Fruit fly (Drosophila melanogaster): ENCODE results near the gene CG15546.
A peak's percentile ranks its signal among the peaks of the same experiment; 100 is the strongest.

Gene CG15546

DNA sequence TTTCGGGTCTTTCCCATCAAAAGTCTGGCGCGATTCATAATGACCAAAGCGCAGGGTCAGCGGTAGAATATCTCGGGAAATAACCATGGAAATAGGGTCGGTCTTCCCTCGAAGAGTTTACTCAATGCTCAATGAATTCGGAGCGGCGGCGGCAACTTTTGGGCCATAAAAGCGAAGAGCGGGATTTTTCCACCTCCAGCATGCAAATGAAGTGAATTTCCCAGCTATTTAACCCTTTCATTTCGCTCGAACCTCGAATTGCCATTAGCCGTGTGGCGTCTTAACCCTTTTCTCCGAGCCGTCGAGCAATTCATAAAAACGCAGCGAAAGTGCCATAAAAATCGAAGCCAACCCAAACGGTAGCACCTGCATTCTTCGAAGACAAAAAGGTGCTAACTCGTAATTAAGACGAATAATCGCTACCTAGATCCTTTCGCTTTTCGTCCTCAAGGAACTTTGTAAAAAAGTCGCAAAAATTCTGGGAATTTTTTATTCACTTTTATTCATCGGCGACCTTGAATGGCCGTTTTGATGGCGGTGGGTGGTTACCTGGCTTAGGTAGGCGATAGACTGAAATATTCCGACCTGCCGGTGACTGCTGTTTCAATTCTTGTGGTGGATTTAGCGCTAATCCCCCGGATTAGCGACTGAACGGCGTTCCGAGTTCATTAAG lies 26.4 kb downstream of the CG15546 start (continued):
- TF ChIP-seq jigr1 (GFP tag; IDR thresholded peaks at IDR 0.05) (no peak), pb (GFP tag; optimal IDR thresholded peaks at IDR 0.05) (no peak), CG31441 (GFP tag; IDR thresholded peaks at IDR 0.05) (no peak), unpg (GFP tag; optimal IDR thresholded peaks at IDR 0.05) (no peak), CG14441 (GFP tag; IDR thresholded peaks at IDR 0.05) (no peak), Nf-YB (GFP tag; optimal IDR thresholded peaks at IDR 0.05) (no peak), CG8388 (GFP tag; optimal IDR thresholded peaks at IDR 0.05) (no peak), CG16815 (GFP tag; optimal IDR thresholded peaks at IDR 0.05) (no peak), gsb (GFP tag; IDR thresholded peaks at IDR 0.05) (no peak), Hr78 (GFP tag; optimal IDR thresholded peaks at IDR 0.05) (no peak), D (optimal IDR thresholded peaks at IDR 0.05) (peak; percentile 12), D (GFP tag; optimal IDR thresholded peaks at IDR 0.05) (no peak), YL-1 (GFP tag; optimal IDR thresholded peaks at IDR 0.05) (no peak), CG13424 (tag; optimal IDR thresholded peaks at IDR 0.05) (no peak), nerfin-2 (GFP tag; IDR thresholded peaks at IDR 0.05; ENCODE audit: partially characterized antibody) (no peak), Kr (GFP tag; optimal IDR thresholded peaks at IDR 0.05) (peak; percentile 52), slou (GFP tag; optimal IDR thresholded peaks at IDR 0.05) (no peak), CG18011 (GFP tag; optimal IDR thresholded peaks at IDR 0.05) (no peak), dan (GFP tag; IDR thresholded peaks at IDR 0.05) (no peak), fu2 (GFP tag; optimal IDR thresholded peaks at IDR 0.05) (no peak), Nf-YA (GFP tag; IDR thresholded peaks at IDR 0.05) (no peak), insv (GFP tag; optimal IDR thresholded peaks at IDR 0.05) (no peak), ase (GFP tag; IDR thresholded peaks at IDR 0.05) (no peak), B-H2 (GFP tag; optimal IDR thresholded peaks at IDR 0.05) (no peak), nmo (GFP tag; optimal IDR thresholded peaks at IDR 0.05) (no peak), Hr3 (GFP tag; optimal IDR thresholded peaks at IDR 0.05) (no peak), unc-4 (GFP tag; IDR thresholded peaks at IDR 0.05; ENCODE audit: partially characterized antibody) (no peak), wor (GFP tag; IDR thresholded peaks at IDR 0.05) (no peak)

DNA sequence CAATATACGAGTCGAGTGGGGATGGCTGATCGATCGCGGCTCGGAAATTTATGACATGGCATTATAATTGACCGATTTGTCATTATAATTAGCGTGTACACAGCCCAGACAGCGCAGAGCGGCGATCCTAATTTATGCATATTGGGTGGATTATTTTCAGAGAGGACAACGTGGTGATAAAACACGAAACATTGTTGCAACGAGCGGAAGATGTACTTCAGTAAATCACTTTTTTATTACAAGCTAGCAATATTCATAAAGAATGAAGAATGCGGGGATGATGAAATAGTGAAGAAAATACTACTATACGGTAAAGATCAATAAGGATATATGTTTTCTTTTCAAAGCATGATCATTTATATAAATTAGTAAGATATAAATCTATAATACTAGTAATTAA lies 31.6 kb downstream of the CG15546 start:
- TF ChIP-seq aop (GFP tag; IDR thresholded peaks at IDR 0.05) (no peak), Taf1 (GFP tag; IDR thresholded peaks at IDR 0.05) (no peak), Chrac-16 (GFP tag; optimal IDR thresholded peaks at IDR 0.05) (no peak), sc (optimal IDR thresholded peaks at IDR 0.05) (no peak), sc (GFP tag; optimal IDR thresholded peaks at IDR 0.05) (no peak)

DNA sequence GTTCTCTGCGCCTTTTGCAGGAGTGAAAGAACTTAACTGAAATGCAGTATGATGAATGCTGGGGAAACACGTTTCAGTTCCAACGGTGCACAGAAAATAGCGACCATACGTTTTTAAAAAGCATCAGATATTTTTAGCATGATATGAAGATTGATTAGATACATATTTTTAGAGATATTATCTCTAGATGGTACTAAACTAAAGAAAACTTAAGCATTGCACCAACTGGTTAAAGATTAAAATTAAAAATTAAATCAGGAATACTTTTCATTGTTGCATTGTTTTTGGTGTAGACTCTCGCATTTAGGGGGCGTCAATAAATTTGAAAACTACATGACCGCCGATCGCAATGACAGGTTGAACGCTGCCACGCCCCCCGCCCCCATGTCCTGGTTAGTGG lies 32.3 kb downstream of the CG15546 start:
- TF ChIP-seq CG12391 (tag; optimal IDR thresholded peaks at IDR 0.05) (no peak), Ets65A (GFP tag) (peak; percentile 69)

DNA sequence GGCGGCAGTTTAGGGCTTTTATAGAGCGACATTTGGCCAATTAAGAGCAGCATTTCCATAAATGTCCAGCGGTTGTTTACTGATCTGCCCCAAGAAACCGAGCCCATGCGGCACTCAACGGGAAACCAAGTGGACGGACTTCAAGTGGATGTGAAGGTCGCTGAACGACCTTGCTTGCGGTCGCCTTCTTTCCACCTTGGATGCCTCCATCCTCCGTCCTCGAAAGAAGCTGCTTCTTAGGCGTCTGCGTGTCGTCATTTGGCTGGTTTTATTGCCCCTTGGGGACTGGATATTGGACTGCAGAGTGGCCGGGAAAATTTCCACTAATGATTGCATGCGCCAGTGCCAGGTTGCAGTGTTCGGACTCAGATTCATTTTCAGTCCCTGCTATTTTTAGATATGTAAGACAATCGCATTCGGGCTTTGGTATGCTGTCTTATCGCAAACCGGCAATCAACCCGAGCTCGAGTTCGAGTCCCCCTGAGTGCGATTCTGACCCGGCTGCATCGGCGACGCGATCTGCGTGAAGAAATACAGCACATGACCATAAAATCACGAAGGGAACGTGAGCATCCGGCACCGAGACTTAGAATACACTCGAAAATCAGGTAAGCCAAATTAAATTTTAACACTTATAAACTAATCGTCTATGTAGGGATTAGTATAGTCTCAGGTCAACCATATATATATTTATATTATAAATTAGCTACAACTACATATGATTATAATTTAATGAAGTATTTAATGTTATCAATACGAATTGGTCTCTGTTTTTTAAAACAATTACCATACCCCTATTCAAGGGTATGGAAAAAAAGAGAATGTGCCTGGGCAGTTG lies 33.1 kb downstream of the CG15546 start:
- TF ChIP-seq nom (GFP tag; optimal IDR thresholded peaks at IDR 0.05) (peak; percentile 41), Ets65A (GFP tag) (peak; percentile 93), BtbVII (GFP tag; optimal IDR thresholded peaks at IDR 0.05) (no peak), D19A (tag; optimal IDR thresholded peaks at IDR 0.05) (peak; percentile 43), sens (GFP tag) (peak; percentile 42)
